Worm (Caenorhabditis elegans): ENCODE measurements around the gene F10E9.4.
A peak's percentile ranks its signal among the peaks of the same experiment; 100 is the strongest.

Gene F10E9.4

ce11 chrIII:8312393-8312792, 4.1 kb downstream of the F10E9.4 start, which contains the start of gene F10E9.2:
Gene F10E9.2, plus strand, starts transcription at chrIII:8312693.
- no peak for TF ChIP-seq irx-1 (tag; optimal IDR thresholded peaks at IDR 0.05)
- no peak for TF ChIP-seq sox-4 (tag; optimal IDR thresholded peaks at IDR 0.05)
- no peak for TF ChIP-seq blmp-1 (tag; optimal IDR thresholded peaks at IDR 0.05)
- TF ChIP-seq lir-3 (tag; optimal IDR thresholded peaks at IDR 0.05; ENCODE audit: poor library complexity): no peak
- no peak for TF ChIP-seq alr-1 (tag; optimal IDR thresholded peaks at IDR 0.05; ENCODE audit: borderline replicate concordance)
- no peak for TF ChIP-seq ceh-82 (tag; optimal IDR thresholded peaks at IDR 0.05)
- no peak for TF ChIP-seq unc-98 (GFP tag; IDR thresholded peaks at IDR 0.05)
- TF ChIP-seq grh-1 (GFP tag; IDR thresholded peaks at IDR 0.05): no peak
- TF ChIP-seq nhr-85 (tag): no peak
- TF ChIP-seq nhr-77 (tag; optimal IDR thresholded peaks at IDR 0.05): no peak
- TF ChIP-seq efl-3 (GFP tag; optimal IDR thresholded peaks at IDR 0.05): no peak
- TF ChIP-seq sptf-1 (tag; optimal IDR thresholded peaks at IDR 0.05): no peak
- no peak for TF ChIP-seq elt-2 (tag; optimal IDR thresholded peaks at IDR 0.05)
- TF ChIP-seq egl-27 (tag; optimal IDR thresholded peaks at IDR 0.05): no peak
- TF ChIP-seq nhr-47 (tag; optimal IDR thresholded peaks at IDR 0.05): no peak
- no peak for TF ChIP-seq lin-15B (tag; optimal IDR thresholded peaks at IDR 0.05)
- no peak for TF ChIP-seq xbp-1 (tag; optimal IDR thresholded peaks at IDR 0.05)

ce11 chrIII:8318488-8318887, 10.2 kb downstream of the F10E9.4 start, which contains the start of gene sas-4:
Gene sas-4, minus strand, starts transcription at chrIII:8318588.
- TF ChIP-seq C34B4.2 (tag; optimal IDR thresholded peaks at IDR 0.05) (no peak), snpc-4 (tag; optimal IDR thresholded peaks at IDR 0.05) (no peak), isw-1 (GFP tag; IDR thresholded peaks at IDR 0.05) (no peak), fkh-8 (tag; optimal IDR thresholded peaks at IDR 0.05) (no peak), efl-1 (optimal IDR thresholded peaks at IDR 0.05) (no peak), efl-1 (GFP tag; optimal IDR thresholded peaks at IDR 0.05 in 1 of 2) (no peak), aly-2 (tag; optimal IDR thresholded peaks at IDR 0.05) (no peak), unc-130 (tag; optimal IDR thresholded peaks at IDR 0.05) (no peak), nhr-84 (tag; optimal IDR thresholded peaks at IDR 0.05) (no peak), ceh-88 (GFP tag; IDR thresholded peaks at IDR 0.05) (no peak), blmp-1 (tag; optimal IDR thresholded peaks at IDR 0.05) (no peak), sptf-1 (tag; optimal IDR thresholded peaks at IDR 0.05) (no peak), tlp-1 (tag; optimal IDR thresholded peaks at IDR 0.05) (no peak), nhr-76 (tag; optimal IDR thresholded peaks at IDR 0.05) (no peak), C04F5.9 (tag; optimal IDR thresholded peaks at IDR 0.05) (no peak)

- peak; percentile 48 for TF ChIP-seq zip-4 (GFP tag; optimal IDR thresholded peaks at IDR 0.05)
- peak; percentile 88 to 92 for TF ChIP-seq lsy-2 (tag; optimal IDR thresholded peaks at IDR 0.05)
- no peak for TF ChIP-seq ets-5 (GFP tag; IDR thresholded peaks at IDR 0.05)
- TF ChIP-seq sup-37 (GFP tag; optimal IDR thresholded peaks at IDR 0.05): no peak
- peak; percentile 93 for TF ChIP-seq nhr-71 (tag; optimal IDR thresholded peaks at IDR 0.05)
- peak; percentile 86 for TF ChIP-seq nhr-20 (tag; optimal IDR thresholded peaks at IDR 0.05)
- no peak for TF ChIP-seq hlh-17 (GFP tag; optimal IDR thresholded peaks at IDR 0.05; ENCODE audit: borderline replicate concordance)
- peak; percentile 2 for TF ChIP-seq nhr-237 (tag; optimal IDR thresholded peaks at IDR 0.05)
- no peak for TF ChIP-seq nhr-28 (tag; optimal IDR thresholded peaks at IDR 0.05)
- TF ChIP-seq sox-4 (tag; optimal IDR thresholded peaks at IDR 0.05): peak; percentile 91
- TF ChIP-seq sptf-1 (tag; optimal IDR thresholded peaks at IDR 0.05): no peak
- TF ChIP-seq grh-1 (GFP tag; IDR thresholded peaks at IDR 0.05): no peak; the same call in 1 of the 2 replicates
- peak; percentile 94 for TF ChIP-seq nhr-47 (tag; optimal IDR thresholded peaks at IDR 0.05)
- no peak for TF ChIP-seq unc-62 (GFP tag; optimal IDR thresholded peaks at IDR 0.05)
- peak in 1 of 2 experiments; percentile 91 for TF ChIP-seq ztf-11 (tag; optimal IDR thresholded peaks at IDR 0.05)
- TF ChIP-seq lin-35 (GFP tag; optimal IDR thresholded peaks at IDR 0.05): peak; percentile 98
- no peak for TF ChIP-seq mef-2 (tag; optimal IDR thresholded peaks at IDR 0.05)
- TF ChIP-seq tbx-2 (tag; optimal IDR thresholded peaks at IDR 0.05): peak; percentile 92
- TF ChIP-seq C34B4.2 (tag; optimal IDR thresholded peaks at IDR 0.05): no peak
- TF ChIP-seq lir-3 (tag; optimal IDR thresholded peaks at IDR 0.05; ENCODE audit: poor library complexity): peak; percentile 96
- TF ChIP-seq mdl-1 (tag; optimal IDR thresholded peaks at IDR 0.05): peak in 1 of 2 experiments; percentile 62
- TF ChIP-seq hlh-4 (tag; optimal IDR thresholded peaks at IDR 0.05): no peak
- TF ChIP-seq aly-2 (tag; optimal IDR thresholded peaks at IDR 0.05): no peak
- TF ChIP-seq lin-15B (tag; optimal IDR thresholded peaks at IDR 0.05): no peak
- TF ChIP-seq vab-15 (tag; optimal IDR thresholded peaks at IDR 0.05): peak; percentile 85
- peak; percentile 86 for TF ChIP-seq fkh-8 (tag; optimal IDR thresholded peaks at IDR 0.05)
- TF ChIP-seq nhr-76 (tag; optimal IDR thresholded peaks at IDR 0.05): no peak
- TF ChIP-seq ceh-82 (tag; optimal IDR thresholded peaks at IDR 0.05): peak; percentile 71 to 77 (median 74)
- no peak for TF ChIP-seq efl-3 (GFP tag; optimal IDR thresholded peaks at IDR 0.05)
- peak; percentile 97 to 99 for TF ChIP-seq efl-1 (optimal IDR thresholded peaks at IDR 0.05)
- TF ChIP-seq efl-1 (GFP tag; optimal IDR thresholded peaks at IDR 0.05 in 1 of 2): peak; percentile 96 to 99
- no peak for TF ChIP-seq aha-1 (tag; optimal IDR thresholded peaks at IDR 0.05)
- TF ChIP-seq unc-130 (tag; optimal IDR thresholded peaks at IDR 0.05): peak; percentile 74
Measured at ce11 chrIII:8319100-8319499, 10.8 kb downstream of the F10E9.4 start, which contains the start of gene F10E9.11. Gene F10E9.11, minus strand, starts transcription at chrIII:8319260.
